Worm (Caenorhabditis elegans): Measurements from ENCODE around the gene F55G11.7.

DNA sequence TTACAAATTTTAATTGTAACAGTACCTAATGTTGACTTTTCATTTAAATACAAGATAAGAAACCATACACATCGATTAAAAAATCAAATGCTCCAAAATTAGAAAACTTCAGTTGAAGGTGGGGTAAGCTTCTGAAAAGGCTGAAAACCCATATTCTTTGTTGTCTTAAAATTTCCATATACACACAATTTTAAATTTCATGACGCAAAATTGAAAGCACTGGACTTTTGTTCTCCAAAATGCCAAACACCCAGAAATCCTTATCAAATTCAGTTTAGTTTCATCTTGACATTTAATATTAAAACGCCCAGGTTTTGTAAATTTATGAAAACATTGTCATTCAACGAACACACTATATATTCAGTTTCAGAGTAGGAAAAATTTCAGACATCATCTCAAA lies at the start of gene F55G11.7:
- TF ChIP-seq snpc-4 (tag; optimal IDR thresholded peaks at IDR 0.05) (no peak), nhr-77 (tag; optimal IDR thresholded peaks at IDR 0.05) (no peak), swsn-7 (tag; optimal IDR thresholded peaks at IDR 0.05) (no peak), efl-1 (optimal IDR thresholded peaks at IDR 0.05) (no peak), efl-1 (GFP tag; optimal IDR thresholded peaks at IDR 0.05 in 1 of 2) (peak in 1 of 2 experiments; percentile 56), F16B12.6 (tag; optimal IDR thresholded peaks at IDR 0.05) (no peak), dpl-1 (GFP tag; optimal IDR thresholded peaks at IDR 0.05) (no peak), nhr-11 (tag; optimal IDR thresholded peaks at IDR 0.05) (no peak), nhr-12 (tag; optimal IDR thresholded peaks at IDR 0.05) (no peak), ztf-4 (tag; optimal IDR thresholded peaks at IDR 0.05) (no peak), pax-3 (tag; optimal IDR thresholded peaks at IDR 0.05) (no peak)

Measured in whole organism, L1 larva.